Worm (Caenorhabditis elegans) whole organism, L1 larva: ENCODE measurements around the gene grk-1.

Experiments
- ama-1 ChIP-seq: fragments of 150-350 bp; optimal IDR thresholded peaks from 2 replicates; lab custom pipeline; 2014
- ceh-63 ChIP-seq: fragments of 200-800 bp; sonication (Bioruptor generic); optimal IDR thresholded peaks from 2 replicates; lab custom pipeline; 2018; ENCODE audit warnings: mild to moderate bottlenecking, missing genetic modification characterization, missing compliant biosample characterization
- dpl-1 ChIP-seq, 3 experiments: fragments of 150-350 bp in 2 of 3; sonication (generic microtip) in 1 of 3; optimal IDR thresholded peaks; 2 replicates each; lab custom pipeline; 2014 to 2017; ENCODE audit warnings: missing biosample characterization in 3 of 3, missing genetic modification characterization in 3 of 3, missing genetic modification reagents in 3 of 3
- fkh-10 ChIP-seq: sonication (generic microtip); optimal IDR thresholded peaks from 2 replicates; lab custom pipeline; 2017; ENCODE audit warnings: missing biosample characterization, missing genetic modification reagents, missing genetic modification characterization
- sptf-1 ChIP-seq: fragments of 150-350 bp; optimal IDR thresholded peaks from 2 replicates; lab custom pipeline; 2014; ENCODE audit warnings: missing biosample characterization, missing genetic modification characterization

ce11 chrX:10000635-10001034 is 1.6 kb upstream of the grk-1 start, which contains the start of gene F19C6.2:
- TF ChIP-seq ama-1 (lab: Kevin White, UChicago) (no peak), ceh-63 (no peak), fkh-10 (GFP tag; lab: Kevin White, UChicago) (no peak), sptf-1 (tag; lab: Kevin White, UChicago) (no peak), dpl-1 (GFP tag; optimal IDR thresholded peaks at IDR 0.05; lab: Kevin White, UChicago) (no peak)
